Worm (Caenorhabditis elegans) whole organism, early embryonic: ENCODE measurements around the gene srw-87.
A peak's percentile ranks its signal among the peaks of the same experiment; 100 is the strongest.
"Not testable (repeated sequence)": the region's sequence is repeated elsewhere in the genome, so short reads cannot be mapped to it uniquely, and the experiment has no call there.

ENCODE experiments used
- B0310.2 ChIP-seq: sonication (generic microtip); optimal IDR thresholded peaks from 2 replicates; lab custom pipeline; 2016; ENCODE audit warnings: mild to moderate bottlenecking, missing genetic modification characterization, missing compliant biosample characterization
- F13C5.2 ChIP-seq: sonication (generic microtip); optimal IDR thresholded peaks from 2 replicates; lab custom pipeline; 2017; ENCODE audit warnings: mild to moderate bottlenecking, missing genetic modification characterization, inconsistent platforms, missing compliant biosample characterization
- aly-1 ChIP-seq: sonication (generic microtip); optimal IDR thresholded peaks from 2 replicates; lab custom pipeline; 2016; ENCODE audit warnings: missing genetic modification characterization, missing compliant biosample characterization
- ama-1 ChIP-seq: fragments of 150-350 bp; optimal IDR thresholded peaks from 2 replicates; lab custom pipeline; 2014
- ceh-13 ChIP-seq: fragments of 200-800 bp; sonication (Bioruptor generic); optimal IDR thresholded peaks from 2 replicates; lab custom pipeline; 2018; ENCODE audit warnings: mild to moderate bottlenecking, missing genetic modification characterization, missing compliant biosample characterization
- ceh-36 ChIP-seq: sonication (generic microtip); optimal IDR thresholded peaks from 2 replicates; lab custom pipeline; 2016; ENCODE audit warnings: missing genetic modification characterization, inconsistent platforms, missing compliant biosample characterization
- ets-7 ChIP-seq: sonication (generic microtip); optimal IDR thresholded peaks from 2 replicates; lab custom pipeline; 2016; ENCODE audit warnings: missing genotype, missing genetic modification characterization, missing compliant biosample characterization
- flt-1 ChIP-seq: fragments of 200-800 bp; sonication (Bioruptor generic); IDR thresholded peaks from 2 replicates; pipeline ENCODE4 v1.3.6; 2022; ENCODE audit warnings: missing genetic modification characterization, missing compliant biosample characterization
- hmbx-1 ChIP-seq: sonication (generic microtip); optimal IDR thresholded peaks from 2 replicates; lab custom pipeline; 2016; ENCODE audit warnings: mild to moderate bottlenecking, missing genetic modification characterization, missing compliant biosample characterization
- hmg-4 ChIP-seq: fragments of 200-800 bp; sonication (Bioruptor generic); optimal IDR thresholded peaks from 2 replicates; lab custom pipeline; 2018; ENCODE audit warnings: mild to moderate bottlenecking, missing genetic modification characterization, missing compliant biosample characterization
- hnd-1 ChIP-seq: sonication (generic microtip); optimal IDR thresholded peaks from 2 replicates; lab custom pipeline; 2016; ENCODE audit warnings: missing genetic modification characterization, missing compliant biosample characterization
- pes-1 ChIP-seq: fragments of 200-800 bp; sonication (Bioruptor generic); IDR thresholded peaks from 2 replicates; pipeline ENCODE4 v1.3.6; 2022; ENCODE audit warnings: missing genetic modification reagents, missing genetic modification characterization, missing compliant biosample characterization
- scrt-1 ChIP-seq: fragments of 200-800 bp; sonication (Bioruptor generic); IDR thresholded peaks from 2 replicates; pipeline ENCODE4 v1.3.6; 2022; ENCODE audit warnings: missing genetic modification characterization, missing compliant biosample characterization
- sea-1 ChIP-seq: fragments of 200-800 bp; sonication (Bioruptor generic); conservative IDR thresholded peaks from 2 replicates; pipeline ENCODE4 v1.3.6; 2022; ENCODE audit warnings: missing genetic modification characterization, missing compliant biosample characterization
- tbx-11 ChIP-seq: fragments of 200-800 bp; sonication (Bioruptor generic); IDR thresholded peaks from 2 replicates; pipeline ENCODE4 v1.3.6; 2022; ENCODE audit warnings: missing genetic modification characterization, missing compliant biosample characterization
- tbx-37 ChIP-seq: fragments of 200-800 bp; sonication (Bioruptor generic); conservative IDR thresholded peaks from 2 replicates; pipeline ENCODE4 v1.3.6; 2022; ENCODE audit warnings: missing genetic modification reagents, missing genetic modification characterization, missing compliant biosample characterization
- tra-4 ChIP-seq: sonication (generic microtip); optimal IDR thresholded peaks from 2 replicates; lab custom pipeline; 2017; ENCODE audit warnings: missing genetic modification characterization, missing compliant biosample characterization

Gene srw-87

ce11 chrV:16370039-16370438 is 33.6 kb downstream of the srw-87 start:
- TF ChIP-seq ama-1 (lab: Kevin White, UChicago) (no peak), hmg-4 (GFP tag; lab: Kevin White, UChicago) (peak; percentile 75), aly-1 (peak; percentile 89), pes-1 (GFP tag; lab: Robert Waterston, UW) (peak; percentile 84), sea-1 (GFP tag; lab: Robert Waterston, UW) (peak; percentile 75), B0310.2 (tag; lab: Kevin White, UChicago) (peak; percentile 57), F13C5.2 (tag; lab: Kevin White, UChicago) (peak; percentile 76), hnd-1 (tag; lab: Kevin White, UChicago) (peak; percentile 50), tbx-11 (peak; percentile 70), flt-1 (peak; percentile 78), hmbx-1 (tag; lab: Kevin White, UChicago) (no peak), tbx-37 (GFP tag; lab: Robert Waterston, UW) (peak; percentile 52; the same call in 1 of the 2 replicates), ets-7 (tag; lab: Kevin White, UChicago) (peak; percentile 39), ceh-13 (GFP tag; lab: Kevin White, UChicago) (peak; percentile 43), tra-4 (tag; lab: Kevin White, UChicago) (peak; percentile 61), ceh-36 (tag; lab: Kevin White, UChicago) (peak; percentile 76), scrt-1 (GFP tag; lab: Robert Waterston, UW) (peak; percentile 90)

- TF ChIP-seq hmg-4 (GFP tag; lab: Kevin White, UChicago) (no peak), pes-1 (GFP tag; lab: Robert Waterston, UW) (no peak), tra-4 (tag; lab: Kevin White, UChicago) (no peak), ama-1 (lab: Kevin White, UChicago) (no peak), ets-7 (tag; lab: Kevin White, UChicago) (no peak), F13C5.2 (tag; lab: Kevin White, UChicago) (no peak), tbx-37 (GFP tag; lab: Robert Waterston, UW) (no peak), hmbx-1 (tag; lab: Kevin White, UChicago) (no peak), B0310.2 (tag; lab: Kevin White, UChicago) (no peak), hnd-1 (tag; lab: Kevin White, UChicago) (no peak), tbx-11 (no peak), scrt-1 (GFP tag; lab: Robert Waterston, UW) (no peak), aly-1 (no peak), ceh-13 (GFP tag; lab: Kevin White, UChicago) (no peak), sea-1 (GFP tag; lab: Robert Waterston, UW) (no peak), ceh-36 (tag; lab: Kevin White, UChicago) (no peak), flt-1 (no peak)
These were observed 38.2 kb downstream of the srw-87 start, which contains the start of gene srv-34 for ce11 chrV:16374676-16375075. TSS of gene srv-34 (minus strand) at chrV:16374776.

- TF ChIP-seq ama-1 (lab: Kevin White, UChicago): no peak
- no peak for TF ChIP-seq ceh-13 (GFP tag; lab: Kevin White, UChicago)
- no peak for TF ChIP-seq sea-1 (GFP tag; lab: Robert Waterston, UW)
- no peak for TF ChIP-seq pes-1 (GFP tag; lab: Robert Waterston, UW)
- no peak for TF ChIP-seq hmbx-1 (tag; lab: Kevin White, UChicago)
- TF ChIP-seq ceh-36 (tag; lab: Kevin White, UChicago): no peak
- TF ChIP-seq tbx-37 (GFP tag; lab: Robert Waterston, UW): no peak
These were observed 40.1 kb downstream of the srw-87 start for ce11 chrV:16376430-16376948.

ce11 chrV:16377188-16377587 is 40.8 kb downstream of the srw-87 start:
- TF ChIP-seq hnd-1 (tag; lab: Kevin White, UChicago): no peak
- no peak for TF ChIP-seq pes-1 (GFP tag; lab: Robert Waterston, UW)
- TF ChIP-seq flt-1: no peak
- TF ChIP-seq tbx-37 (GFP tag; lab: Robert Waterston, UW): no peak
- no peak for TF ChIP-seq hmbx-1 (tag; lab: Kevin White, UChicago)
- no peak for TF ChIP-seq ama-1 (lab: Kevin White, UChicago)
- TF ChIP-seq ceh-13 (GFP tag; lab: Kevin White, UChicago): no peak
- TF ChIP-seq ets-7 (tag; lab: Kevin White, UChicago): no peak
- no peak for TF ChIP-seq tbx-11
- no peak for TF ChIP-seq hmg-4 (GFP tag; lab: Kevin White, UChicago)
- TF ChIP-seq scrt-1 (GFP tag; lab: Robert Waterston, UW): no peak
- TF ChIP-seq F13C5.2 (tag; lab: Kevin White, UChicago): no peak

- no peak for TF ChIP-seq pes-1 (GFP tag; lab: Robert Waterston, UW)
- TF ChIP-seq ets-7 (tag; lab: Kevin White, UChicago): no peak
- no peak for TF ChIP-seq tra-4 (tag; lab: Kevin White, UChicago)
- TF ChIP-seq ama-1 (lab: Kevin White, UChicago): no peak
- TF ChIP-seq ceh-36 (tag; lab: Kevin White, UChicago): no peak
These were observed 41.4 kb downstream of the srw-87 start, which contains the start of gene F13A7.1 for ce11 chrV:16377849-16378248. TSS of gene F13A7.1 (minus strand) at chrV:16377949.

ce11 chrV:16382949-16383348 is 46.5 kb downstream of the srw-87 start:
- no peak for TF ChIP-seq flt-1
- no peak for TF ChIP-seq ets-7 (tag; lab: Kevin White, UChicago)
- no peak for TF ChIP-seq tbx-11
- no peak for TF ChIP-seq sea-1 (GFP tag; lab: Robert Waterston, UW)
- no peak for TF ChIP-seq ama-1 (lab: Kevin White, UChicago)

ce11 chrV:16383729-16384128 is 47.3 kb downstream of the srw-87 start, which contains the start of gene F13A7.7:
TSS of gene F13A7.7 (minus strand) at chrV:16383829.
- not testable (repeated sequence) for TF ChIP-seq pes-1 (GFP tag; lab: Robert Waterston, UW); hnd-1 (tag; lab: Kevin White, UChicago); B0310.2 (tag; lab: Kevin White, UChicago)
